Fruit fly (Drosophila melanogaster): Measurements from ENCODE around the gene CG4586.

CG4586 gene

dm6 chrX:6983500-6984320 is 14.0 kb downstream of the CG4586 start:
- no peak for TF ChIP-seq pan (optimal IDR thresholded peaks at IDR 0.05)
- TF ChIP-seq CG8478 (optimal IDR thresholded peaks at IDR 0.05): no peak
- TF ChIP-seq psq (optimal IDR thresholded peaks at IDR 0.05): no peak
- no peak for TF ChIP-seq EcR (GFP tag; optimal IDR thresholded peaks at IDR 0.05)
- TF ChIP-seq Dll (optimal IDR thresholded peaks at IDR 0.05): no peak
- TF ChIP-seq usp (GFP tag; optimal IDR thresholded peaks at IDR 0.05): no peak

- TF ChIP-seq usp (GFP tag; optimal IDR thresholded peaks at IDR 0.05) (no peak), CG8478 (optimal IDR thresholded peaks at IDR 0.05) (no peak), Dll (optimal IDR thresholded peaks at IDR 0.05) (no peak), EcR (GFP tag; optimal IDR thresholded peaks at IDR 0.05) (peak; percentile 34 to 81), pan (optimal IDR thresholded peaks at IDR 0.05) (peak; percentile 92), psq (optimal IDR thresholded peaks at IDR 0.05) (no peak)
Observed at dm6 chrX:6985182-6985851, 15.6 kb downstream of the CG4586 start.

dm6 chrX:6985980-6986827 is 16.5 kb downstream of the CG4586 start, which contains the start of gene bou:
bou (plus strand) TSS chrX:6986486.
- TF ChIP-seq Dll (optimal IDR thresholded peaks at IDR 0.05) (no peak), CG8478 (optimal IDR thresholded peaks at IDR 0.05) (no peak), usp (GFP tag; optimal IDR thresholded peaks at IDR 0.05) (no peak), pan (optimal IDR thresholded peaks at IDR 0.05) (no peak), psq (optimal IDR thresholded peaks at IDR 0.05) (no peak), EcR (GFP tag; optimal IDR thresholded peaks at IDR 0.05) (no peak)

dm6 chrX:6987091-6987490 is 17.4 kb downstream of the CG4586 start:
- TF ChIP-seq Dll (optimal IDR thresholded peaks at IDR 0.05) (no peak), psq (optimal IDR thresholded peaks at IDR 0.05) (no peak), pan (optimal IDR thresholded peaks at IDR 0.05) (no peak), usp (GFP tag; optimal IDR thresholded peaks at IDR 0.05) (no peak), CG8478 (optimal IDR thresholded peaks at IDR 0.05) (no peak), EcR (GFP tag; optimal IDR thresholded peaks at IDR 0.05) (no peak)

- no peak for TF ChIP-seq usp (GFP tag; optimal IDR thresholded peaks at IDR 0.05)
- TF ChIP-seq Dll (optimal IDR thresholded peaks at IDR 0.05): no peak
- no peak for TF ChIP-seq psq (optimal IDR thresholded peaks at IDR 0.05)
- no peak for TF ChIP-seq CG8478 (optimal IDR thresholded peaks at IDR 0.05)
- no peak for TF ChIP-seq pan (optimal IDR thresholded peaks at IDR 0.05)
- no peak for TF ChIP-seq EcR (GFP tag; optimal IDR thresholded peaks at IDR 0.05)
Observed at dm6 chrX:6988082-6988481, 18.4 kb downstream of the CG4586 start.

- TF ChIP-seq Dll (optimal IDR thresholded peaks at IDR 0.05): no peak
- no peak for TF ChIP-seq CG8478 (optimal IDR thresholded peaks at IDR 0.05)
- TF ChIP-seq psq (optimal IDR thresholded peaks at IDR 0.05): no peak
- no peak for TF ChIP-seq usp (GFP tag; optimal IDR thresholded peaks at IDR 0.05)
- TF ChIP-seq pan (optimal IDR thresholded peaks at IDR 0.05): no peak
- TF ChIP-seq EcR (GFP tag; optimal IDR thresholded peaks at IDR 0.05): no peak
Observed at dm6 chrX:6988632-6989338, 19.1 kb downstream of the CG4586 start.

- TF ChIP-seq CG8478 (optimal IDR thresholded peaks at IDR 0.05) (no peak), psq (optimal IDR thresholded peaks at IDR 0.05) (no peak), Dll (optimal IDR thresholded peaks at IDR 0.05) (no peak), usp (GFP tag; optimal IDR thresholded peaks at IDR 0.05) (no peak), EcR (GFP tag; optimal IDR thresholded peaks at IDR 0.05) (no peak), pan (optimal IDR thresholded peaks at IDR 0.05) (no peak)
Observed at dm6 chrX:6990105-6990504, 20.4 kb downstream of the CG4586 start.

dm6 chrX:6991286-6991685 is 21.6 kb downstream of the CG4586 start, which contains the start of gene ogre:
ogre (minus strand) TSS chrX:6991318.
- TF ChIP-seq usp (GFP tag; optimal IDR thresholded peaks at IDR 0.05): no peak
- no peak for TF ChIP-seq psq (optimal IDR thresholded peaks at IDR 0.05)
- no peak for TF ChIP-seq CG8478 (optimal IDR thresholded peaks at IDR 0.05)
- no peak for TF ChIP-seq Dll (optimal IDR thresholded peaks at IDR 0.05)
- TF ChIP-seq EcR (GFP tag; optimal IDR thresholded peaks at IDR 0.05): no peak
- no peak for TF ChIP-seq pan (optimal IDR thresholded peaks at IDR 0.05)

dm6 chrX:6993350-6993749 is 23.6 kb downstream of the CG4586 start, which contains the start of gene Inx7:
Inx7 (minus strand) TSS chrX:6993612.
- TF ChIP-seq EcR (GFP tag; optimal IDR thresholded peaks at IDR 0.05) (no peak), CG8478 (optimal IDR thresholded peaks at IDR 0.05) (no peak), Dll (optimal IDR thresholded peaks at IDR 0.05) (no peak), psq (optimal IDR thresholded peaks at IDR 0.05) (no peak), usp (GFP tag; optimal IDR thresholded peaks at IDR 0.05) (no peak), pan (optimal IDR thresholded peaks at IDR 0.05) (no peak)

dm6 chrX:6993753-6994152 is 24.0 kb downstream of the CG4586 start:
- TF ChIP-seq CG8478 (optimal IDR thresholded peaks at IDR 0.05) (no peak), psq (optimal IDR thresholded peaks at IDR 0.05) (no peak)
